Worm (Caenorhabditis elegans): ENCODE data around the gene R07B7.6.

R07B7.6 gene

ce11 chrV:12115150-12115549 lies 40.4 kb upstream of the R07B7.6 start (continued):
- TF ChIP-seq dpl-1 (GFP tag; optimal IDR thresholded peaks at IDR 0.05) (no peak), elt-2 (tag; optimal IDR thresholded peaks at IDR 0.05) (peak; percentile 1), lin-15B (tag; optimal IDR thresholded peaks at IDR 0.05) (no peak)

- TF ChIP-seq pax-3 (tag; optimal IDR thresholded peaks at IDR 0.05) (no peak), nhr-11 (tag; optimal IDR thresholded peaks at IDR 0.05) (no peak), egl-13 (tag; optimal IDR thresholded peaks at IDR 0.05) (no peak)
Measured at ce11 chrV:12114693-12115092, 39.9 kb upstream of the R07B7.6 start, which contains the start of gene spin-1. TSS of gene spin-1 (plus strand) at chrV:12114993.

- TF ChIP-seq lir-3 (tag; optimal IDR thresholded peaks at IDR 0.05; ENCODE audit: poor library complexity) (no peak), fkh-10 (GFP tag; optimal IDR thresholded peaks at IDR 0.05) (no peak), C04F5.9 (tag; optimal IDR thresholded peaks at IDR 0.05) (no peak), nhr-11 (tag; optimal IDR thresholded peaks at IDR 0.05) (no peak), ceh-88 (GFP tag; IDR thresholded peaks at IDR 0.05) (no peak), irx-1 (tag; optimal IDR thresholded peaks at IDR 0.05) (no peak), sup-37 (GFP tag; optimal IDR thresholded peaks at IDR 0.05) (no peak), nhr-76 (tag; optimal IDR thresholded peaks at IDR 0.05) (no peak), lin-14 (GFP tag; optimal IDR thresholded peaks at IDR 0.05) (peak; percentile 27), nhr-90 (tag; optimal IDR thresholded peaks at IDR 0.05; ENCODE audit: poor library complexity) (no peak), fkh-8 (tag; optimal IDR thresholded peaks at IDR 0.05) (no peak), fkh-4 (tag; optimal IDR thresholded peaks at IDR 0.05; ENCODE audit: borderline replicate concordance) (no peak), elt-2 (tag; optimal IDR thresholded peaks at IDR 0.05) (peak; percentile 11), grh-1 (GFP tag; IDR thresholded peaks at IDR 0.05) (no peak), unc-86 (tag; optimal IDR thresholded peaks at IDR 0.05) (no peak), tlp-1 (tag; optimal IDR thresholded peaks at IDR 0.05) (no peak), egl-27 (tag; optimal IDR thresholded peaks at IDR 0.05) (no peak), ceh-82 (tag; optimal IDR thresholded peaks at IDR 0.05) (no peak), nhr-84 (tag; optimal IDR thresholded peaks at IDR 0.05) (no peak), nhr-85 (tag) (peak; percentile 28)
Measured at ce11 chrV:12113726-12114125, 38.9 kb upstream of the R07B7.6 start.

- peak; percentile 48 to 78 for TF ChIP-seq lin-35 (GFP tag; optimal IDR thresholded peaks at IDR 0.05)
- TF ChIP-seq nhr-85 (tag), result peak; percentile 80
- peak in 1 of 2 experiments; percentile 14 for TF ChIP-seq mdl-1 (tag; optimal IDR thresholded peaks at IDR 0.05)
- TF ChIP-seq hpl-2 (GFP tag; optimal IDR thresholded peaks at IDR 0.05), result no peak
- TF ChIP-seq pax-3 (tag; optimal IDR thresholded peaks at IDR 0.05), result no peak
- peak; percentile 68 for TF ChIP-seq blmp-1 (tag; optimal IDR thresholded peaks at IDR 0.05)
- no peak for TF ChIP-seq tlp-1 (tag; optimal IDR thresholded peaks at IDR 0.05)
- no peak for TF ChIP-seq C04F5.9 (tag; optimal IDR thresholded peaks at IDR 0.05)
- no peak for TF ChIP-seq isw-1 (GFP tag; IDR thresholded peaks at IDR 0.05)
- no peak for TF ChIP-seq unc-30 (tag; optimal IDR thresholded peaks at IDR 0.05)
- peak in 1 of 2 experiments; percentile 30 for TF ChIP-seq efl-1 (optimal IDR thresholded peaks at IDR 0.05)
- TF ChIP-seq efl-1 (GFP tag; optimal IDR thresholded peaks at IDR 0.05 in 1 of 2), result peak; percentile 34 to 93
- TF ChIP-seq unc-130 (tag; optimal IDR thresholded peaks at IDR 0.05), result no peak
- TF ChIP-seq ceh-88 (GFP tag; IDR thresholded peaks at IDR 0.05), result no peak
- no peak for TF ChIP-seq nhr-20 (tag; optimal IDR thresholded peaks at IDR 0.05)
- TF ChIP-seq dpl-1 (GFP tag; optimal IDR thresholded peaks at IDR 0.05), result peak; percentile 20 to 61 (median 55)
- no peak for TF ChIP-seq alr-1 (tag; optimal IDR thresholded peaks at IDR 0.05; ENCODE audit: borderline replicate concordance)
- TF ChIP-seq unc-98 (GFP tag; IDR thresholded peaks at IDR 0.05), result no peak
- TF ChIP-seq lsy-2 (tag; optimal IDR thresholded peaks at IDR 0.05), result peak in 1 of 2 experiments; percentile 20
- TF ChIP-seq rnt-1 (tag; optimal IDR thresholded peaks at IDR 0.05), result peak; percentile 19
- peak; percentile 6 for TF ChIP-seq snu-23 (GFP tag; optimal IDR thresholded peaks at IDR 0.05)
- peak in 1 of 6 experiments; percentile 12 for TF ChIP-seq elt-3 (tag; optimal IDR thresholded peaks at IDR 0.05)
- peak; percentile 2 for TF ChIP-seq skn-1 (tag; optimal IDR thresholded peaks at IDR 0.05)
- peak; percentile 69 for TF ChIP-seq F16B12.6 (tag; optimal IDR thresholded peaks at IDR 0.05)
- peak; percentile 5 for TF ChIP-seq lin-14 (GFP tag; optimal IDR thresholded peaks at IDR 0.05)
Measured at ce11 chrV:12111452-12111851, 36.7 kb upstream of the R07B7.6 start, which contains the start of gene lhpp-1. TSS of gene lhpp-1 (minus strand) at chrV:12111805.
